Worm (Caenorhabditis elegans): ENCODE data around the gene pqn-82.

The pqn-82 gene

ce11 chrIII:1852126-1852717, 3.4 kb downstream of the pqn-82 start:
- TF ChIP-seq set-16 (GFP tag; IDR thresholded peaks at IDR 0.05) (peak; percentile 77; the same call in 1 of the 2 replicates), attf-4 (tag; optimal IDR thresholded peaks at IDR 0.05) (no peak), arid-1 (GFP tag; conservative IDR thresholded peaks at IDR 0.05) (no peak), ceh-28 (tag; optimal IDR thresholded peaks at IDR 0.05) (peak; percentile 68), dmd-9 (GFP tag; IDR thresholded peaks at IDR 0.05) (no peak)

ce11 chrIII:1853944-1854343, 5.1 kb downstream of the pqn-82 start:
- TF ChIP-seq nhr-25 (tag; optimal IDR thresholded peaks at IDR 0.05; ENCODE audit: borderline replicate concordance, insufficient read depth), result peak; percentile 3
- TF ChIP-seq hmg-1.1 (GFP tag; IDR thresholded peaks at IDR 0.05), result peak; percentile 47; the same call in 1 of the 2 replicates
- TF ChIP-seq hlh-30 (tag; optimal IDR thresholded peaks at IDR 0.05; ENCODE audit: insufficient read depth), result peak; percentile 8
- no peak for TF ChIP-seq ceh-20 (GFP tag; IDR thresholded peaks at IDR 0.05)
- TF ChIP-seq nhr-76 (tag; optimal IDR thresholded peaks at IDR 0.05), result no peak
- peak; percentile 4 for TF ChIP-seq aha-1 (tag)
- peak; percentile 13 for TF ChIP-seq mep-1 (tag; optimal IDR thresholded peaks at IDR 0.05)
- TF ChIP-seq hlh-11 (tag; optimal IDR thresholded peaks at IDR 0.05), result peak; percentile 29
- TF ChIP-seq nhr-28 (tag; optimal IDR thresholded peaks at IDR 0.05), result peak; percentile 31

- TF ChIP-seq unc-39 (tag; optimal IDR thresholded peaks at IDR 0.05) (no peak), unc-62 (GFP tag; optimal IDR thresholded peaks at IDR 0.05 in 1 of 2) (peak in 1 of 2 experiments; percentile 51), unc-62 (tag; optimal IDR thresholded peaks at IDR 0.05) (no peak)
Observed at ce11 chrIII:1855092-1855491, 6.2 kb downstream of the pqn-82 start, which contains the start of gene hlh-33. hlh-33 (plus strand) TSS chrIII:1855392.

- no peak for TF ChIP-seq unc-130 (GFP tag; optimal IDR thresholded peaks at IDR 0.05)
- TF ChIP-seq spr-3 (GFP tag; optimal IDR thresholded peaks at IDR 0.05), result no peak
- no peak for TF ChIP-seq ZK546.5 (tag; optimal IDR thresholded peaks at IDR 0.05)
- TF ChIP-seq lsy-2 (tag; optimal IDR thresholded peaks at IDR 0.05), result no peak
- TF ChIP-seq dmd-6 (GFP tag; IDR thresholded peaks at IDR 0.05), result no peak
- no peak for TF ChIP-seq mxl-3 (GFP tag; optimal IDR thresholded peaks at IDR 0.05)
- TF ChIP-seq madf-5 (GFP tag; IDR thresholded peaks at IDR 0.05), result no peak
- TF ChIP-seq ama-1 (optimal IDR thresholded peaks at IDR 0.05), result no peak
- TF ChIP-seq daf-8 (GFP tag; IDR thresholded peaks at IDR 0.05), result no peak
- TF ChIP-seq R02D3.7 (tag; optimal IDR thresholded peaks at IDR 0.05), result no peak
- no peak for TF ChIP-seq rbr-2 (tag; optimal IDR thresholded peaks at IDR 0.05)
Observed at ce11 chrIII:1856175-1856574, 7.3 kb downstream of the pqn-82 start.

- no peak for TF ChIP-seq nhr-10 (tag; optimal IDR thresholded peaks at IDR 0.05)
- TF ChIP-seq dmd-6 (GFP tag; IDR thresholded peaks at IDR 0.05), result no peak
- TF ChIP-seq zfp-2 (tag; optimal IDR thresholded peaks at IDR 0.05), result no peak
- TF ChIP-seq unc-39 (tag; optimal IDR thresholded peaks at IDR 0.05), result no peak
- TF ChIP-seq fos-1 (tag; optimal IDR thresholded peaks at IDR 0.05), result no peak
- no peak for TF ChIP-seq saeg-2 (GFP tag; IDR thresholded peaks at IDR 0.05)
- no peak for TF ChIP-seq dmd-8 (GFP tag; IDR thresholded peaks at IDR 0.05)
- no peak for TF ChIP-seq F10B5.3 (tag; optimal IDR thresholded peaks at IDR 0.05)
Observed at ce11 chrIII:1856679-1857078, 7.8 kb downstream of the pqn-82 start.
